Worm (Caenorhabditis elegans): ENCODE measurements around the gene rab-6.1.

Gene rab-6.1

DNA sequence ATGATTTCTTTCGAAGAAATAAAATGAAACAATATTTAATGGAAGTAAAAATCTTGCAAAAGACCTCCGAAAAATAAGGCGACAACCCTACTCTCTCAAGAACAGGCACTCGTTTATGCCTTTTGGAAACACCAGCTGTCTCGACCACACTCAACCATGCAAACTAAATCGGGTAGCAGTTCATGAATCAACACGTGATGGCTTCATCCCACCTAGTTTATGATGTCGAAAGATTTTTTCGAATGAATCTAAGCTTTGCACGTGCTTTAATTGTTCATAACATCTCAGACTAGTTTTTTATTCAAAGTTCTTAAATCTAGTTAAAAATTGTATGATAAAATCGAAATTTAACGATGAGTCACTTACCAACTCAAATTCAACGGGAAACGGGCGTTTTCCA, 47.5 kb upstream of the rab-6.1 start:
- TF ChIP-seq nhr-237 (tag; optimal IDR thresholded peaks at IDR 0.05) = no peak
- peak; percentile 83 for TF ChIP-seq ama-1 (optimal IDR thresholded peaks at IDR 0.05)

DNA sequence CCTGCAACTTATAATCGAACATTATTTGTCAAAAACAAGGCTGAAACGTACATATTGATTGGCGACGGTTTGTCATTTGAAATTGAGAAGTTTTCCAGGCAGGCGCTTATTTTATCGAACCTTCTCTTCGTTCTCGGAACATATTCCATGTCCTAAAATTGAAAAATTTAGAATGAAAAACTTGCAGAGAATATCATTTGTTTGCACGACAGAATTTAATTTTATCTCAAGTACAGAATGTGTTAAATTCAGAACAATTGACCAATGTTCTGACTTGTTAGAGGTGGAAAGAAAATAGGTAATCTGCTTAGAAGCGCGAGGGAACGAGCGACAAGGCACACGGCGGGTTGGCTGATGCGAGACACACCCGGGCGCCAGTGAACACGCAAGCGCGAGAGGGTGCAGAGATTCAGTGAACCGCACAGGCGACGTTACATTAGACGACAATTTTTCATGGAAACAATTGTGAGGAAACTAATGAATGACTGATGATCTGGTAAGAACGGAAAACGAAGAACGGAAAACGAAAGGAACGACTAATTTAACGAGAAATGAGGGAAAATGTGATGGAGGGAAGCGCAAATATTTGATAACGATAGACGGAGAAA, 46.7 kb upstream of the rab-6.1 start:
- TF ChIP-seq zag-1 (tag; optimal IDR thresholded peaks at IDR 0.05) (no peak), tbx-2 (tag; optimal IDR thresholded peaks at IDR 0.05) (no peak), pqm-1 (tag; optimal IDR thresholded peaks at IDR 0.05) (no peak), lin-15B (tag; optimal IDR thresholded peaks at IDR 0.05) (peak; percentile 26), fos-1 (tag; optimal IDR thresholded peaks at IDR 0.05) (no peak), nhr-25 (tag; optimal IDR thresholded peaks at IDR 0.05) (peak; percentile 59), sea-2 (GFP tag; optimal IDR thresholded peaks at IDR 0.05) (no peak), ztf-4 (tag; optimal IDR thresholded peaks at IDR 0.05) (peak; percentile 18), unc-39 (tag; optimal IDR thresholded peaks at IDR 0.05) (no peak), jun-1 (tag; optimal IDR thresholded peaks at IDR 0.05) (peak; percentile 66), daf-12 (tag; optimal IDR thresholded peaks at IDR 0.05) (no peak), nhr-77 (tag; optimal IDR thresholded peaks at IDR 0.05) (no peak), egl-27 (tag; optimal IDR thresholded peaks at IDR 0.05) (no peak), hmg-11 (tag; optimal IDR thresholded peaks at IDR 0.05) (peak; percentile 79), mml-1 (tag; optimal IDR thresholded peaks at IDR 0.05) (no peak), aly-2 (tag; optimal IDR thresholded peaks at IDR 0.05) (no peak), fkh-2 (tag; optimal IDR thresholded peaks at IDR 0.05) (no peak), ceh-16 (tag; optimal IDR thresholded peaks at IDR 0.05) (no peak), lsy-12 (tag; optimal IDR thresholded peaks at IDR 0.05) (peak; percentile 12), nfya-1 (tag; optimal IDR thresholded peaks at IDR 0.05; ENCODE audit: insufficient read depth) (peak; percentile 54), nhr-28 (tag; optimal IDR thresholded peaks at IDR 0.05) (no peak), nhr-43 (tag; optimal IDR thresholded peaks at IDR 0.05; ENCODE audit: poor library complexity, severe bottlenecking) (peak; percentile 3), unc-62 (GFP tag; optimal IDR thresholded peaks at IDR 0.05) (no peak), lin-39 (tag; optimal IDR thresholded peaks at IDR 0.05) (peak; percentile 60), ZK546.5 (tag; optimal IDR thresholded peaks at IDR 0.05) (no peak), ama-1 (optimal IDR thresholded peaks at IDR 0.05) (peak; percentile 94), elt-2 (tag; optimal IDR thresholded peaks at IDR 0.05) (peak; percentile 22), egl-5 (tag; optimal IDR thresholded peaks at IDR 0.05) (no peak), mdl-1 (tag; optimal IDR thresholded peaks at IDR 0.05) (no peak), ceh-82 (tag; optimal IDR thresholded peaks at IDR 0.05) (no peak), skn-1 (tag; optimal IDR thresholded peaks at IDR 0.05) (no peak), pha-4 (tag; optimal IDR thresholded peaks at IDR 0.05) (peak; percentile 12), eor-1 (tag; optimal IDR thresholded peaks at IDR 0.05) (no peak), elt-1 (tag; optimal IDR thresholded peaks at IDR 0.05) (no peak), R02D3.7 (tag; optimal IDR thresholded peaks at IDR 0.05) (no peak)

DNA sequence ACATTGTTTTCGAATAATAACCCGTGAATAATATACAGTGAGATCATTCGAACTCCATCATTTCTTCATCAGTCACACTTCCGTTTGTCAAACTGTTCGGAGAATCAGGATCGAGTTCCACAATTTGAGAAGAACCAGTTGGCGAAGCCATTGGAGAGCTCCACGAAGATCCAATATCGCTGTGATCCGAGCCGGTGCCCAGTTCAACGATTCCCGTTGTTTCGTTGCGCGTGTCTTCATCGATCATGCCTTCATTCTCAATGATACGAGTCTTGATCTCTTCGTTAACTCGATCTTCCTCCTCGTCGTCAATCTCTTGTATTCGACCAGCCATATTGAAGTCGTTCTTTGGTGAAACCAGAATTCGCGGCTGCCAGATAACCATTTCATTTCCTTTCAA, 46.0 kb upstream of the rab-6.1 start:
- TF ChIP-seq elt-2 (tag; optimal IDR thresholded peaks at IDR 0.05) = no peak
- peak; percentile 72 for TF ChIP-seq ama-1 (optimal IDR thresholded peaks at IDR 0.05)

DNA sequence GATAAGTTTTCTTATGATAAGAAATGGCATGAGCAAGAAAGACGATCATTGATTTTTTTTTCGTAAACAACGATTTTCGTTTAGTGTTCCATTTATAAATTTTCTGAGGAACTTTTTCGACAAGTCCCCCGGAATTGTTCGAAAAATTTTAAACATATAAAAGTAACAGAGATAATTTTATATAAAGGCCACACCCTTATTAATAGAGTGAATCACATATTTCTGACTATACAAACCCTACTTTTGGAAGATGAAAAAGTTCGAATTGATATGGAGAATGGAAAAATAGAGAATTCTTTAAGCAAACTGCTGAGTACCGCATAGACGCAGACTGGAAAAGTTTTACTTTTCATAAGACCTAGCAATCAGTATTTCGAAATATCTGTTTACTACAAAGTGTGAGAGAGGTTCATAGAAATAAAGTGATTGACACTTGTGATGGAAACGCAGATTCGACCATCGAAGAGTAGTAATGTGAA, 45.4 kb upstream of the rab-6.1 start:
- TF ChIP-seq lsy-12 (tag; optimal IDR thresholded peaks at IDR 0.05) = peak; percentile 70
- TF ChIP-seq ceh-16 (tag; optimal IDR thresholded peaks at IDR 0.05) = no peak
- TF ChIP-seq nhr-28 (tag; optimal IDR thresholded peaks at IDR 0.05) = no peak
- TF ChIP-seq tbx-2 (tag; optimal IDR thresholded peaks at IDR 0.05) = peak; percentile 81
- peak; percentile 55 for TF ChIP-seq ceh-28 (tag; optimal IDR thresholded peaks at IDR 0.05)
- TF ChIP-seq elt-2 (tag; optimal IDR thresholded peaks at IDR 0.05) = peak; percentile 66
- TF ChIP-seq nhr-23 (tag; optimal IDR thresholded peaks at IDR 0.05) = peak; percentile 84
- no peak for TF ChIP-seq aly-2 (tag; optimal IDR thresholded peaks at IDR 0.05)
- peak; percentile 98 for TF ChIP-seq nhr-25 (tag; optimal IDR thresholded peaks at IDR 0.05)
- no peak for TF ChIP-seq nhr-237 (tag; optimal IDR thresholded peaks at IDR 0.05)
- TF ChIP-seq pha-4 (tag; optimal IDR thresholded peaks at IDR 0.05) = peak; percentile 93
- TF ChIP-seq pqm-1 (tag; optimal IDR thresholded peaks at IDR 0.05) = no peak
- TF ChIP-seq ceh-82 (tag; optimal IDR thresholded peaks at IDR 0.05) = no peak
- no peak for TF ChIP-seq ZK546.5 (tag; optimal IDR thresholded peaks at IDR 0.05)
- no peak for TF ChIP-seq mml-1 (tag; optimal IDR thresholded peaks at IDR 0.05)
- TF ChIP-seq nhr-12 (tag; optimal IDR thresholded peaks at IDR 0.05) = no peak
- no peak for TF ChIP-seq lin-39 (tag; optimal IDR thresholded peaks at IDR 0.05)
- TF ChIP-seq skn-1 (tag; optimal IDR thresholded peaks at IDR 0.05) = peak; percentile 68
- TF ChIP-seq fos-1 (tag; optimal IDR thresholded peaks at IDR 0.05) = peak; percentile 56
- TF ChIP-seq nhr-11 (tag; optimal IDR thresholded peaks at IDR 0.05) = no peak
- no peak for TF ChIP-seq sea-2 (GFP tag; optimal IDR thresholded peaks at IDR 0.05)
- TF ChIP-seq fkh-10 (GFP tag; optimal IDR thresholded peaks at IDR 0.05) = peak; percentile 5
- no peak for TF ChIP-seq egl-27 (tag; optimal IDR thresholded peaks at IDR 0.05)
- peak; percentile 99 for TF ChIP-seq ama-1 (optimal IDR thresholded peaks at IDR 0.05)
- TF ChIP-seq unc-39 (tag; optimal IDR thresholded peaks at IDR 0.05) = no peak
- TF ChIP-seq snpc-4 (tag; optimal IDR thresholded peaks at IDR 0.05) = peak; percentile 60
- no peak for TF ChIP-seq nhr-77 (tag; optimal IDR thresholded peaks at IDR 0.05)
- no peak for TF ChIP-seq nhr-67 (tag; optimal IDR thresholded peaks at IDR 0.05)
- TF ChIP-seq daf-12 (tag; optimal IDR thresholded peaks at IDR 0.05) = no peak
- TF ChIP-seq egl-5 (tag; optimal IDR thresholded peaks at IDR 0.05) = no peak
- peak; percentile 3 for TF ChIP-seq elt-1 (tag; optimal IDR thresholded peaks at IDR 0.05)
- no peak for TF ChIP-seq hmg-11 (tag; optimal IDR thresholded peaks at IDR 0.05)
- TF ChIP-seq ztf-11 (tag; optimal IDR thresholded peaks at IDR 0.05) = no peak

Measured in whole organism, L3 larva.